Fruit fly (Drosophila melanogaster) whole organism, embryonic: ENCODE measurements around the gene CG15306.
A peak's percentile ranks its signal among the peaks of the same experiment; 100 is the strongest.

Experiments
- Bteb2 ChIP-seq: fragments of 200-800 bp; sonication (Bioruptor generic); optimal IDR thresholded peaks from 2 replicates; lab custom pipeline; 2016; ENCODE audit warnings: missing biosample characterization, missing genetic modification characterization
- CG11504 ChIP-seq: fragments of 200-800 bp; sonication (Bioruptor generic); optimal IDR thresholded peaks from 3 replicates; lab custom pipeline; 2019; ENCODE audit warnings: missing biosample characterization, mild to moderate bottlenecking, missing genetic modification characterization, moderate library complexity
- CG14667 ChIP-seq: fragments of 200-800 bp; sonication (Bioruptor generic); IDR thresholded peaks from 2 replicates; pipeline ENCODE4 v1.3.6; 2022; ENCODE audit warnings: missing biosample characterization, missing genetic modification characterization
- CG16779 ChIP-seq: fragments of 200-800 bp; sonication (Bioruptor generic); IDR thresholded peaks from 2 replicates; pipeline ENCODE4 v1.3.6; 2022; ENCODE audit warnings: missing biosample characterization, missing genetic modification characterization
- CG16815 ChIP-seq: fragments of 200-800 bp; sonication (Bioruptor generic); optimal IDR thresholded peaks from 3 replicates; lab custom pipeline; 2017; ENCODE audit warnings: missing biosample characterization, mild to moderate bottlenecking, missing genetic modification characterization
- CG17829 ChIP-seq: fragments of 200-800 bp; optimal IDR thresholded peaks from 2 replicates; lab custom pipeline; 2019; ENCODE audit warnings: missing biosample characterization, mild to moderate bottlenecking, missing genetic modification characterization, moderate library complexity
- CG30403 ChIP-seq: fragments of 200-800 bp; sonication (Bioruptor generic); optimal IDR thresholded peaks from 3 replicates; lab custom pipeline; 2016; ENCODE audit warnings: missing biosample characterization, missing genetic modification characterization
- CG31388 ChIP-seq: fragments of 200-800 bp; sonication (Bioruptor generic); optimal IDR thresholded peaks from 2 replicates; lab custom pipeline; 2016; ENCODE audit warnings: missing biosample characterization, missing genetic modification characterization
- CG3163 ChIP-seq: fragments of 200-800 bp; sonication (Bioruptor generic); optimal IDR thresholded peaks from 3 replicates; lab custom pipeline; 2016; ENCODE audit warnings: missing biosample characterization, missing genetic modification characterization
- CG32532 ChIP-seq: fragments of 200-800 bp; sonication (Bioruptor generic); IDR thresholded peaks from 2 replicates; pipeline ENCODE4 v1.3.6; 2022; ENCODE audit warnings: missing biosample characterization, missing genetic modification characterization
- CG33213 ChIP-seq: fragments of 200-800 bp; sonication (Bioruptor generic); optimal IDR thresholded peaks from 3 replicates; lab custom pipeline; 2016; ENCODE audit warnings: missing biosample characterization, missing genetic modification characterization
- CG3407 ChIP-seq: fragments of 200-800 bp; sonication (Bioruptor generic); optimal IDR thresholded peaks from 2 replicates; lab custom pipeline; 2018; ENCODE audit warnings: missing biosample characterization, mild to moderate bottlenecking, missing genetic modification characterization
- CG4328 ChIP-seq: fragments of 200-800 bp; sonication (Bioruptor generic); optimal IDR thresholded peaks from 3 replicates; lab custom pipeline; 2017; ENCODE audit warnings: missing biosample characterization, missing genetic modification reagents, missing genetic modification characterization
- CG4854 ChIP-seq: fragments of 200-800 bp; sonication (Bioruptor generic); optimal IDR thresholded peaks from 2 replicates; lab custom pipeline; 2016; ENCODE audit warnings: missing biosample characterization, missing genetic modification characterization, inconsistent platforms
- CG6272 ChIP-seq: fragments of 200-800 bp; sonication (Bioruptor generic); IDR thresholded peaks from 2 replicates; pipeline ENCODE4 v1.3.6; 2022; ENCODE audit warnings: missing biosample characterization, missing genetic modification characterization
- CG6813 ChIP-seq: fragments of 200-800 bp; sonication (Bioruptor generic); optimal IDR thresholded peaks from 2 replicates; lab custom pipeline; 2017; ENCODE audit warnings: missing biosample characterization, missing genetic modification characterization, mild to moderate bottlenecking, moderate library complexity, missing genetic modification reagents
- CG7745 ChIP-seq: fragments of 200-800 bp; sonication (Bioruptor generic); optimal IDR thresholded peaks from 2 replicates; lab custom pipeline; 2018; ENCODE audit warnings: missing biosample characterization, mild to moderate bottlenecking, missing genetic modification characterization, moderate library complexity
- Chrac-16 ChIP-seq: fragments of 200-800 bp; sonication (Bioruptor generic); optimal IDR thresholded peaks from 3 replicates; lab custom pipeline; 2016; ENCODE audit warnings: missing biosample characterization, missing genetic modification characterization
- Deaf1 ChIP-seq: fragments of 200-800 bp; optimal IDR thresholded peaks from 3 replicates; lab custom pipeline; 2019; ENCODE audit warnings: missing biosample characterization, mild to moderate bottlenecking, missing genetic modification characterization, moderate library complexity
- Dek ChIP-seq: fragments of 200-800 bp; sonication (Bioruptor generic); optimal IDR thresholded peaks from 3 replicates; lab custom pipeline; 2019; ENCODE audit warnings: missing biosample characterization, mild to moderate bottlenecking, missing genetic modification characterization, moderate library complexity
- Gsc ChIP-seq: fragments of 200-800 bp; sonication (Bioruptor generic); IDR thresholded peaks from 2 replicates; pipeline ENCODE4 v1.3.6; 2022; ENCODE audit warnings: missing biosample characterization, missing genetic modification characterization
- Hr3 ChIP-seq: fragments of 200-800 bp; sonication (Bioruptor generic); optimal IDR thresholded peaks from 3 replicates; lab custom pipeline; 2016; ENCODE audit warnings: missing biosample characterization, missing genetic modification characterization
- Med ChIP-seq: fragments of 200-800 bp; sonication (Bioruptor generic); peaks from one replicate; lab custom pipeline; 2016; ENCODE audit warnings: missing biosample characterization, missing genetic modification characterization, mild to moderate bottlenecking, inconsistent platforms, moderate library complexity
- Pdp1 ChIP-seq, 2 experiments: fragments of 200-800 bp; sonication (Bioruptor generic); optimal IDR thresholded peaks; 3 replicates each; lab custom pipeline; 2016; ENCODE audit warnings: missing biosample characterization in 2 of 2, missing genetic modification characterization in 2 of 2, mild to moderate bottlenecking in 1 of 2, moderate library complexity in 1 of 2
- Poxn ChIP-seq: fragments of 200-800 bp; sonication (Bioruptor generic); IDR thresholded peaks from 2 replicates; pipeline ENCODE4 v1.3.6; 2022; ENCODE audit warnings: missing biosample characterization, missing genetic modification characterization
- Six4 ChIP-seq: fragments of 200-800 bp; sonication (Bioruptor generic); optimal IDR thresholded peaks from 2 replicates; lab custom pipeline; 2016; ENCODE audit warnings: missing biosample characterization, missing genetic modification characterization
- Sry-δ ChIP-seq: fragments of 200-800 bp; sonication (Bioruptor generic); optimal IDR thresholded peaks from 2 replicates; lab custom pipeline; 2016; ENCODE audit warnings: missing biosample characterization, missing genetic modification characterization
- Taf1 ChIP-seq: fragments of 200-800 bp; sonication (Bioruptor generic); IDR thresholded peaks from 2 replicates; pipeline ENCODE4 v1.3.6; 2022; ENCODE audit warnings: missing biosample characterization, missing genetic modification characterization
- Trl ChIP-seq, 3 experiments: fragments of >200 bp in 2 of 3; fragments of 200-800 bp in 1 of 3; sonication (Bioruptor generic) in 1 of 3; optimal IDR thresholded peaks; 2 replicates in 1 of 3; 3 replicates in 2 of 3; lab custom pipeline; 2016 to 2017; ENCODE audit warnings: missing biosample characterization in 1 of 3, missing genetic modification characterization in 1 of 3
- bab2 ChIP-seq: fragments of 200-800 bp; sonication (Bioruptor generic); optimal IDR thresholded peaks from 2 replicates; lab custom pipeline; 2016; ENCODE audit warnings: missing biosample characterization, missing genetic modification characterization
- bbx ChIP-seq: fragments of 200-800 bp; sonication (Bioruptor generic); IDR thresholded peaks from 2 replicates; pipeline ENCODE4 v1.3.6; 2022; ENCODE audit warnings: missing biosample characterization, missing genetic modification characterization; ENCODE audit not compliant: partially characterized antibody
- grn ChIP-seq: fragments of 200-800 bp; sonication (Bioruptor generic); optimal IDR thresholded peaks from 3 replicates; lab custom pipeline; 2017; ENCODE audit warnings: missing biosample characterization, missing genetic modification characterization
- hth ChIP-seq: fragments of >200 bp; optimal IDR thresholded peaks from 2 replicates; lab custom pipeline; 2017; ENCODE audit warnings: inconsistent platforms
- p53 ChIP-seq: fragments of 200-800 bp; sonication (Bioruptor generic); optimal IDR thresholded peaks from 2 replicates; lab custom pipeline; 2016; ENCODE audit warnings: missing biosample characterization, missing genetic modification characterization
- prd ChIP-seq, 3 experiments: fragments of >200 bp in 2 of 3; fragments of 200-800 bp in 1 of 3; sonication (Bioruptor generic) in 1 of 3; optimal IDR thresholded peaks in 2 of 3; IDR thresholded peaks in 1 of 3; 2 replicates in 2 of 3; 3 replicates in 1 of 3; pipeline versions ENCODE4 v1.3.6 to Lab custom; 2017 to 2022; ENCODE audit warnings: missing biosample characterization in 1 of 3, missing genetic modification characterization in 1 of 3
- sd ChIP-seq: fragments of 200-800 bp; sonication (Bioruptor generic); optimal IDR thresholded peaks from 3 replicates; lab custom pipeline; 2018; ENCODE audit warnings: missing biosample characterization, mild to moderate bottlenecking, missing genetic modification characterization, moderate library complexity
- tio ChIP-seq: fragments of 200-800 bp; sonication (Bioruptor generic); optimal IDR thresholded peaks from 2 replicates; lab custom pipeline; 2017; ENCODE audit warnings: missing biosample characterization, missing genetic modification characterization, inconsistent platforms
- unc-4 ChIP-seq: fragments of 200-800 bp; sonication (Bioruptor generic); IDR thresholded peaks from 2 replicates; pipeline ENCODE4 v1.3.6; 2022; ENCODE audit warnings: missing biosample characterization, missing genetic modification characterization; ENCODE audit not compliant: partially characterized antibody

CG15306 gene

DNA sequence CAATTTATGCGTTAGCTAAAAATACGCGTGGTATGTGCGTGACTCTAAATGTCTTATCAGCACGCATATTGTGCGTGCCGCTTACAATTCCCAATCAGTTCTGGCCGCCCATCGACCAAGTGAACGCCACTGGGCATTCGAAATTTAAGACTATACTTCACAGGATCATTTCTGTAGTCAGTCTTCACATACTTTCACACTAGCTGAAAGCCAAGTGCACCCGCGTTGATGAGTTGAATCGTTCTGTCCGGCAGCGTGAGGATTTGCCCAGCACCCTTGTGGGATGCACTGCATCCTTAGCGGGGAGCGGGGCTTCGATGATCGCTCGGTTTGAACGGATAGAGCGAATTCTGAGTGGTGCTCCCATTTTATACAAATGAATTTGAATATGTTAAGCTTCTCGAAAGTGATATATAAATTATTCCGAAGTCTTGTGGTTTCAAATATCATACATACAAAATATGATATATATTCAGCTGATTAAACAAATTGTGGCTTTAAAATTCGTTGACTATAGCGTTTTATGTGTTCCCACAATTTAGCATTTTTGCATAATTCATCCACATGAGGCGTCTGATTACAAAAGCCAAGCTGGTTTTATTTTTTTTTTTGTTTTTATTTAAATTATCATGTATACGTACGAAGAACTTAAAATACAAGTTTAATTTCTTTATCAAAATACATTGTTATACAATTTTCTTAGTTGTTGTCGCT, 16.5 kb upstream of the CG15306 start (continued):
- no peak for TF ChIP-seq CG11504 (tag; lab: Kevin White, UChicago)
- no peak for TF ChIP-seq Gsc (GFP tag; lab: Robert Waterston, UW)
- no peak for TF ChIP-seq Six4 (GFP tag; lab: Kevin White, UChicago)
- no peak for TF ChIP-seq tio (GFP tag; lab: Kevin White, UChicago)
- TF ChIP-seq p53 (GFP tag; lab: Kevin White, UChicago), result no peak
- TF ChIP-seq Dek (tag; lab: Kevin White, UChicago), result no peak
- TF ChIP-seq CG7745 (tag; lab: Kevin White, UChicago), result no peak
- TF ChIP-seq Chrac-16 (GFP tag; lab: Kevin White, UChicago), result no peak
- TF ChIP-seq CG16779 (GFP tag; lab: Robert Waterston, UW), result 0 out of 2 replicates have a peak, but pooled peaks have one; percentile 20
- TF ChIP-seq CG17829 (tag; lab: Kevin White, UChicago), result no peak
- no peak for TF ChIP-seq hth (lab: Kevin White, UChicago)
- TF ChIP-seq CG6813 (GFP tag; lab: Kevin White, UChicago), result no peak
- 0 out of 2 replicates have a peak, but pooled peaks have one; percentile 34 for TF ChIP-seq bbx (GFP tag; lab: Robert Waterston, UW)
- TF ChIP-seq prd (optimal IDR thresholded peaks at IDR 0.05; lab: Kevin White, UChicago), result no peak
- peak; percentile 26; the same call in 1 of the 3 replicates for TF ChIP-seq prd (GFP tag; IDR thresholded peaks at IDR 0.05; lab: Robert Waterston, UW)
- no peak for TF ChIP-seq CG16815 (GFP tag; lab: Kevin White, UChicago)
- peak; percentile 0 for TF ChIP-seq CG33213 (GFP tag; lab: Kevin White, UChicago)
- TF ChIP-seq CG4854, result no peak
- TF ChIP-seq CG32532 (GFP tag; lab: Robert Waterston, UW), result peak; percentile 13; the same call in 1 of the 2 replicates
- TF ChIP-seq CG30403 (GFP tag; lab: Kevin White, UChicago), result no peak
- TF ChIP-seq Hr3 (GFP tag; lab: Kevin White, UChicago), result no peak
- no peak for TF ChIP-seq Taf1 (GFP tag; lab: Robert Waterston, UW)
- no peak for TF ChIP-seq Sry-δ (GFP tag; lab: Kevin White, UChicago)
- TF ChIP-seq CG6272, result no peak
- TF ChIP-seq Bteb2 (GFP tag; lab: Kevin White, UChicago), result no peak
- TF ChIP-seq CG3407 (GFP tag; lab: Kevin White, UChicago), result no peak
- TF ChIP-seq CG14667 (GFP tag; lab: Robert Waterston, UW), result no peak

DNA sequence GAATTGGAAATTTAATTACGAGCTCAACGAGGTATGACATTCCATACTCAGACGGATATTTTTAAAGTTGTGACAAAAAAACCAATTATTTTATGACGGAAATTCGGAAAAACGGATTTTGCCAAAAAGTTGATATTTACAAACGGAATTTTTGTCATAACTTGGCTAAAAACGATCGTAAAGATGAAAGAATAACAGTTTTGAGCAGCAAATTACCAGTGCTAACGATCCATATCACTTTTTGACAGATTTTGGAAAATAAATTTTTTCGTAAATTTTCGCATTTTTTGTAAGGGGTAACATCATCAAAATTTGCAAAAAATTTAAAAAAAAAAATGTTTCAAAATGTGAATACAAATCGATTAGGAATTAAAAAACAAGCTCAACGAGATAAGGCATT, 8.9 kb upstream of the CG15306 start:
- TF ChIP-seq CG31388, result no peak

DNA sequence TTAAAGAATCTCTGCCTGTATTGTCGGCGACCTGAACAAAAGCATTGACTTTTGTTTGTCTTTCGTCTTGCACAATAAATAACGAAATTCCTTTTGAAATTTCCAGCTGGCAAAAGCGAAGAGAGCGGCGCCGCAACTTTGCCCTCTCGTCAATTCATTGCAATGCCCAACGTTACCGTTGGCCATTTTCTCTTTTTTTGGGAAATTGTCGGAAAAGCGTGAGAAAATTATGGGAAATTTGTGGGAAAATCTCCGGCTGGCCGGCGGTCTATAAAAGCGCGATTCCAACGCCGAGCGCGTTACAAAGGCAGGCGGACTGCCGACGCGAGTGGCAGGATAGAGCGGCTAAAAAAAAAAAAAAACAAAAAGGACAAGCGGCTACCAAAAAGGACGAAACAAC, 1.7 kb upstream of the CG15306 start, which contains the start of gene CG43740:
CG43740 (plus strand) TSS at position 301 of the 400 bp plus-strand sequence.
- TF ChIP-seq CG4328 (no peak), Trl (optimal IDR thresholded peaks at IDR 0.05; lab: Kevin White, UChicago) (peak; percentile 9 to 23), Trl (GFP tag; optimal IDR thresholded peaks at IDR 0.05; lab: Kevin White, UChicago) (no peak), bab2 (no peak), Pdp1 (GFP tag; optimal IDR thresholded peaks at IDR 0.05; lab: Kevin White, UChicago) (peak in 1 of 2 experiments; percentile 1), sd (tag; lab: Kevin White, UChicago) (peak; percentile 58), Poxn (GFP tag; lab: Robert Waterston, UW) (no peak), CG3163 (GFP tag; lab: Kevin White, UChicago) (peak; percentile 60), Med (GFP tag; lab: Kevin White, UChicago) (peak; percentile 24), CG32532 (GFP tag; lab: Robert Waterston, UW) (peak; percentile 13; the same call in 1 of the 2 replicates), Deaf1 (tag; lab: Kevin White, UChicago) (peak; percentile 23), unc-4 (0 out of 2 replicates have a peak, but pooled peaks have one; percentile 18), grn (GFP tag; lab: Kevin White, UChicago) (no peak)
